Worm (Caenorhabditis elegans) whole organism, L1 larva: ENCODE data around the gene Y42G9A.3.

Experiments
- F16B12.6 ChIP-seq: fragments of 150-350 bp; optimal IDR thresholded peaks from 2 replicates; lab custom pipeline; 2014; ENCODE audit warnings: missing biosample characterization, missing genetic modification characterization
- aha-1 ChIP-seq: fragments of 150-350 bp; optimal IDR thresholded peaks from 2 replicates; lab custom pipeline; 2014; ENCODE audit warnings: missing biosample characterization, missing genetic modification characterization
- ama-1 ChIP-seq: fragments of 150-350 bp; optimal IDR thresholded peaks from 2 replicates; lab custom pipeline; 2014
- ceh-63 ChIP-seq: fragments of 200-800 bp; sonication (Bioruptor generic); optimal IDR thresholded peaks from 2 replicates; lab custom pipeline; 2018; ENCODE audit warnings: mild to moderate bottlenecking, missing genetic modification characterization, missing compliant biosample characterization
- ceh-88 ChIP-seq: fragments of 200-800 bp; sonication (Bioruptor generic); IDR thresholded peaks from 2 replicates; pipeline ENCODE4 v1.3.6; 2022; ENCODE audit warnings: missing genetic modification characterization, missing compliant biosample characterization
- ceh-90 ChIP-seq: sonication (generic microtip); optimal IDR thresholded peaks from 2 replicates; lab custom pipeline; 2016; ENCODE audit warnings: missing genetic modification characterization, missing compliant biosample characterization
- ces-1 ChIP-seq: fragments of 150-350 bp; optimal IDR thresholded peaks from 2 replicates; lab custom pipeline; 2014; ENCODE audit warnings: missing biosample characterization, missing genetic modification reagents, missing genetic modification characterization
- dsc-1 ChIP-seq: sonication (generic microtip); optimal IDR thresholded peaks from 2 replicates; lab custom pipeline; 2016; ENCODE audit warnings: mild to moderate bottlenecking, missing genetic modification characterization, missing compliant biosample characterization
- efl-1 ChIP-seq, 4 experiments: fragments of 150-350 bp; optimal IDR thresholded peaks in 3 of 4; peaks in 1 of 4; 1 replicate in 1 of 4; 2 replicates in 3 of 4; lab custom pipeline; 2014; ENCODE audit warnings: missing biosample characterization in 2 of 4, missing genetic modification characterization in 2 of 4, missing genetic modification reagents in 2 of 4
- efl-3 ChIP-seq: fragments of 200-800 bp; sonication (Bioruptor generic); optimal IDR thresholded peaks from 2 replicates; lab custom pipeline; 2018; ENCODE audit warnings: mild to moderate bottlenecking, missing genetic modification characterization, missing compliant biosample characterization
- egl-27 ChIP-seq, 2 experiments: fragments of 150-350 bp in 1 of 2; sonication (generic microtip); optimal IDR thresholded peaks; 3 replicates each; lab custom pipeline; 2017 to 2018; ENCODE audit warnings: missing biosample characterization in 2 of 2, missing genetic modification characterization in 2 of 2, missing genetic modification reagents in 2 of 2
- elt-2 ChIP-seq: sonication (generic microtip); optimal IDR thresholded peaks from 2 replicates; lab custom pipeline; 2016; ENCODE audit warnings: missing genetic modification characterization, mild to moderate bottlenecking, inconsistent platforms, missing compliant biosample characterization, missing genetic modification reagents
- elt-3 ChIP-seq, 6 experiments: fragments of 150-350 bp in 1 of 6; sonication (generic microtip); optimal IDR thresholded peaks; 2 replicates each; lab custom pipeline; 2017 to 2018; ENCODE audit warnings: missing biosample characterization in 6 of 6, missing genetic modification characterization in 6 of 6, inconsistent platforms in 1 of 6
- fkh-4 ChIP-seq: sonication (generic microtip); optimal IDR thresholded peaks from 2 replicates; lab custom pipeline; 2016; ENCODE audit warnings: missing compliant biosample characterization, missing genetic modification characterization, borderline replicate concordance
- fos-1 ChIP-seq: fragments of 150-350 bp; optimal IDR thresholded peaks from 2 replicates; lab custom pipeline; 2014; ENCODE audit warnings: missing biosample characterization, missing genetic modification characterization
- hlh-17 ChIP-seq: fragments of 200-800 bp; sonication (Bioruptor generic); optimal IDR thresholded peaks from 2 replicates; lab custom pipeline; 2018; ENCODE audit warnings: missing genetic modification characterization, mild to moderate bottlenecking, missing compliant biosample characterization, moderate library complexity, borderline replicate concordance
- hlh-4 ChIP-seq: sonication (generic microtip); optimal IDR thresholded peaks from 2 replicates; lab custom pipeline; 2016; ENCODE audit warnings: mild to moderate bottlenecking, missing genetic modification characterization, missing compliant biosample characterization
- hpl-2 ChIP-seq: fragments of 150-350 bp; optimal IDR thresholded peaks from 2 replicates; lab custom pipeline; 2014; ENCODE audit warnings: missing biosample characterization, missing genetic modification reagents, missing genetic modification characterization
- irx-1 ChIP-seq: sonication (generic microtip); optimal IDR thresholded peaks from 2 replicates; lab custom pipeline; 2016; ENCODE audit warnings: missing genetic modification characterization, missing compliant biosample characterization
- lin-39 ChIP-seq: fragments of 150-350 bp; optimal IDR thresholded peaks from 2 replicates; lab custom pipeline; 2014; ENCODE audit warnings: missing biosample characterization, missing genetic modification reagents, missing genetic modification characterization
- mab-9 ChIP-seq: fragments of 200-800 bp; sonication (Bioruptor generic); IDR thresholded peaks from 2 replicates; pipeline ENCODE4 v1.3.6; 2022; ENCODE audit warnings: missing genetic modification reagents, missing genetic modification characterization, missing compliant biosample characterization
- mdl-1 ChIP-seq, 2 experiments: fragments of 150-350 bp; optimal IDR thresholded peaks; 2 replicates each; lab custom pipeline; 2014 to 2017; ENCODE audit warnings: missing biosample characterization in 2 of 2, missing genetic modification characterization in 2 of 2, inconsistent platforms in 1 of 2
- mep-1 ChIP-seq: fragments of 150-350 bp; optimal IDR thresholded peaks from 2 replicates; lab custom pipeline; 2014; ENCODE audit warnings: missing biosample characterization, missing genetic modification characterization
- nhr-12 ChIP-seq: sonication (generic microtip); optimal IDR thresholded peaks from 2 replicates; lab custom pipeline; 2017; ENCODE audit warnings: missing biosample characterization, missing genetic modification characterization
- nhr-19 ChIP-seq: fragments of 200-800 bp; sonication (Bioruptor generic); conservative IDR thresholded peaks from 2 replicates; pipeline ENCODE4 v1.3.6; 2022; ENCODE audit warnings: missing genetic modification characterization, missing compliant biosample characterization
- nhr-20 ChIP-seq: sonication (generic microtip); optimal IDR thresholded peaks from 2 replicates; lab custom pipeline; 2016; ENCODE audit warnings: mild to moderate bottlenecking, missing genetic modification characterization, missing compliant biosample characterization
- nhr-28 ChIP-seq: fragments of 150-350 bp; optimal IDR thresholded peaks from 2 replicates; lab custom pipeline; 2014; ENCODE audit warnings: missing biosample characterization, missing genetic modification characterization
- nhr-71 ChIP-seq: sonication (generic microtip); optimal IDR thresholded peaks from 2 replicates; lab custom pipeline; 2016; ENCODE audit warnings: mild to moderate bottlenecking, missing genetic modification characterization, moderate library complexity, missing compliant biosample characterization
- nhr-84 ChIP-seq: sonication (generic microtip); optimal IDR thresholded peaks from 2 replicates; lab custom pipeline; 2017; ENCODE audit warnings: missing biosample characterization, missing genetic modification characterization
- pag-3 ChIP-seq: sonication (generic microtip); optimal IDR thresholded peaks from 2 replicates; lab custom pipeline; 2017; ENCODE audit warnings: missing genetic modification characterization, mild to moderate bottlenecking, missing compliant biosample characterization, antibody characterized with exemption, borderline replicate concordance; ENCODE audit not compliant: insufficient read depth
- pqm-1 ChIP-seq: sonication (generic microtip); optimal IDR thresholded peaks from 3 replicates; lab custom pipeline; 2017; ENCODE audit warnings: missing biosample characterization, missing genetic modification characterization
- snpc-4 ChIP-seq: fragments of 150-350 bp; optimal IDR thresholded peaks from 2 replicates; lab custom pipeline; 2014; ENCODE audit warnings: missing biosample characterization, missing genetic modification characterization
- snu-23 ChIP-seq: sonication (generic microtip); optimal IDR thresholded peaks from 2 replicates; lab custom pipeline; 2016; ENCODE audit warnings: missing genetic modification characterization, missing compliant biosample characterization
- tbx-2 ChIP-seq: sonication (generic microtip); optimal IDR thresholded peaks from 2 replicates; lab custom pipeline; 2016; ENCODE audit warnings: missing genetic modification characterization, missing compliant biosample characterization
- unc-130 ChIP-seq: fragments of 150-350 bp; optimal IDR thresholded peaks from 2 replicates; lab custom pipeline; 2017; ENCODE audit warnings: missing biosample characterization, missing genetic modification characterization, inconsistent platforms
- unc-30 ChIP-seq: sonication (generic microtip); optimal IDR thresholded peaks from 2 replicates; lab custom pipeline; 2017; ENCODE audit warnings: missing biosample characterization, missing genetic modification characterization
- zag-1 ChIP-seq: fragments of 150-350 bp; optimal IDR thresholded peaks from 2 replicates; lab custom pipeline; 2014; ENCODE audit warnings: missing biosample characterization, missing genetic modification characterization
- zip-4 ChIP-seq: fragments of 200-800 bp; sonication (Bioruptor generic); optimal IDR thresholded peaks from 2 replicates; lab custom pipeline; 2018; ENCODE audit warnings: mild to moderate bottlenecking, missing genetic modification characterization, moderate library complexity, missing compliant biosample characterization
- ztf-4 ChIP-seq: fragments of 150-350 bp; optimal IDR thresholded peaks from 2 replicates; lab custom pipeline; 2014; ENCODE audit warnings: missing biosample characterization, missing genetic modification characterization

The Y42G9A.3 gene

DNA sequence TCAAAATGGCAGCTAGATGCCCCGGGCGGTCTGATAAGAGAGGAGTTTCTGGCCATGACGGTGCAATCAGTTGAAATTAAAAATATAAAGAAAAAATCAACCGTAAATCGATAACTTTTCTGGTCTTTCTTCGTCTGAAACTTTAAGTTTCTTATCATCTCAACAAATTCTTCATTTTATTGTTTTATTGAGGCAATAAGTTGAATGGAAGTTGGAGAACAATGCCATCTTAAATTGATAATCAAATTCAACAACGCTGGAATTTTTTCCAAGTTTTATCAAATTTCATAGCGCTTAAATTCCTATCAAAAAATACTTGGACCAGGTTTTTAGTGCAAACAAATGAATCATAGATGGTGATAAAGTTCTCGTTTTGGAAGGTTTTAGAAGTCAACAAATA is 29.1 kb upstream of the Y42G9A.3 start:
- no peak for TF ChIP-seq nhr-20 (tag; lab: Kevin White, UChicago)
- no peak for TF ChIP-seq ama-1 (lab: Kevin White, UChicago)
- TF ChIP-seq nhr-84 (tag; lab: Kevin White, UChicago): no peak
- no peak for TF ChIP-seq ceh-90
- no peak for TF ChIP-seq aha-1 (tag; lab: Kevin White, UChicago)
- no peak for TF ChIP-seq unc-130
- no peak for TF ChIP-seq hlh-4
- TF ChIP-seq egl-27 (tag; optimal IDR thresholded peaks at IDR 0.05; lab: Kevin White, UChicago): no peak
- no peak for TF ChIP-seq ces-1 (GFP tag; lab: Kevin White, UChicago)
- no peak for TF ChIP-seq unc-30 (tag; lab: Kevin White, UChicago)
- no peak for TF ChIP-seq ceh-63 (GFP tag; lab: Kevin White, UChicago)
- peak; percentile 50 for TF ChIP-seq pqm-1 (tag; lab: Kevin White, UChicago)
- TF ChIP-seq fkh-4: no peak
- no peak for TF ChIP-seq lin-39 (tag; lab: Kevin White, UChicago)
- no peak for TF ChIP-seq hpl-2 (GFP tag; lab: Kevin White, UChicago)
- TF ChIP-seq elt-2: peak; percentile 91
- no peak for TF ChIP-seq pag-3 (tag; lab: Kevin White, UChicago)
- no peak for TF ChIP-seq dsc-1 (tag; lab: Kevin White, UChicago)
- TF ChIP-seq, all 84 proteins: peak for 2

DNA sequence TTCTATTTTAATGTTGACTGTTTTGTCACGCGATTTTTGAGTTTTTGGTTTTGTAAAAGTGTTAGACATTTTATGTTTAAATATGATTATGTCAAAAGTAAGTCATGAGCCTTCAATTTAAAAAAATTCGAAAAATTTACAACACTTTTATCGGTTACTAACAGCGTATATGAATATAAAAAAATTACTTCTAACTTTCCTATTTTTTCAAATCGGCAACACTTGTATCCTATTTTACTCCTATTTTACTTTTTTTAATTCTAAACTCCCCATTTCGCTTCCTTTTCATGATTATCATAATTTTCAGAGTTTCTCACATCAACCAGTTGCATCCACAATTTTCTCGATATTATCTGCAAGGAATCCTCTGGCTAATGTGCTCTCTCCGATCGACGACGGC is 27.7 kb upstream of the Y42G9A.3 start, which contains the start of gene kin-18:
kin-18 (plus strand) TSS at position 301 of the 400 bp plus-strand sequence.
- TF ChIP-seq zip-4 (GFP tag; lab: Kevin White, UChicago): no peak
- TF ChIP-seq nhr-20 (tag; lab: Kevin White, UChicago): no peak
- no peak for TF ChIP-seq tbx-2 (tag; lab: Kevin White, UChicago)
- no peak for TF ChIP-seq zag-1 (tag; lab: Kevin White, UChicago)
- TF ChIP-seq hlh-17 (GFP tag; lab: Kevin White, UChicago): no peak
- TF ChIP-seq hpl-2 (GFP tag; lab: Kevin White, UChicago): no peak
- no peak for TF ChIP-seq snpc-4
- TF ChIP-seq elt-3 (tag; optimal IDR thresholded peaks at IDR 0.05; lab: Kevin White, UChicago): no peak
- no peak for TF ChIP-seq nhr-84 (tag; lab: Kevin White, UChicago)
- TF ChIP-seq aha-1 (tag; lab: Kevin White, UChicago): no peak
- TF ChIP-seq snu-23: no peak

DNA sequence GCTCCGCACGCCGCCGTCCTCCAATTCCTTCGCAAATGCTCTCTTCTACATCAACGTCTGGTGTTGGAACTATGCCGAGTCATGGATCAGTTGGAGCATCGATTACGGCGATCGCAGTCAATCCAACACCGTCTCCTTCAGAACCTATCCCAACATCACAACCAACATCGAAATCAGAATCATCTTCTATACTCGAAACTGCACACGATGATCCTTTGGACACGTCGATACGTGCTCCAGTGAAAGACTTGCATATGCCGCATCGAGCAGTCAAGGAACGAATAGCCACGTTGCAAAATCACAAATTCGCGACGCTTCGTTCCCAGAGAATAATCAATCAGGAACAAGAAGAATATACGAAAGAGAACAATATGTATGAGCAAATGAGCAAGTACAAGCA is 25.1 kb upstream of the Y42G9A.3 start:
- TF ChIP-seq efl-1 (optimal IDR thresholded peaks at IDR 0.05; lab: Kevin White, UChicago): no peak
- TF ChIP-seq efl-1 (GFP tag; optimal IDR thresholded peaks at IDR 0.05 in 1 of 2; lab: Kevin White, UChicago): peak in 1 of 2 experiments; percentile 80
- TF ChIP-seq mdl-1 (tag; optimal IDR thresholded peaks at IDR 0.05; lab: Kevin White, UChicago): no peak

- TF ChIP-seq nhr-28 (tag; lab: Kevin White, UChicago) (no peak), efl-3 (GFP tag; lab: Kevin White, UChicago) (no peak), mep-1 (tag; lab: Kevin White, UChicago) (no peak), unc-30 (tag; lab: Kevin White, UChicago) (no peak), ztf-4 (tag; lab: Kevin White, UChicago) (peak; percentile 74), F16B12.6 (no peak), nhr-12 (no peak), efl-1 (optimal IDR thresholded peaks at IDR 0.05; lab: Kevin White, UChicago) (no peak), efl-1 (GFP tag; optimal IDR thresholded peaks at IDR 0.05 in 1 of 2; lab: Kevin White, UChicago) (peak in 1 of 2 experiments; percentile 29), hlh-4 (no peak), egl-27 (tag; optimal IDR thresholded peaks at IDR 0.05; lab: Kevin White, UChicago) (no peak), unc-130 (no peak), ces-1 (GFP tag; lab: Kevin White, UChicago) (no peak), nhr-84 (tag; lab: Kevin White, UChicago) (no peak), irx-1 (tag; lab: Kevin White, UChicago) (no peak), ceh-88 (GFP tag; lab: Robert Waterston, UW) (peak; percentile 19; the same call in 1 of the 2 replicates), mdl-1 (tag; optimal IDR thresholded peaks at IDR 0.05; lab: Kevin White, UChicago) (no peak), mab-9 (GFP tag; lab: Robert Waterston, UW) (0 out of 2 replicates have a peak, but pooled peaks have one; percentile 10), pqm-1 (tag; lab: Kevin White, UChicago) (no peak), elt-3 (tag; optimal IDR thresholded peaks at IDR 0.05; lab: Kevin White, UChicago) (no peak), nhr-19 (GFP tag; lab: Robert Waterston, UW) (0 out of 2 replicates have a peak, but pooled peaks have one; percentile 19), fos-1 (tag; lab: Kevin White, UChicago) (no peak), nhr-71 (tag; lab: Kevin White, UChicago) (peak; percentile 12)
Measured at ce11 chrIII:6123647-6124046, 22.4 kb upstream of the Y42G9A.3 start.
